Worm (Caenorhabditis elegans): ENCODE data around the gene srx-20.

- TF ChIP-seq xnd-1 (tag; optimal IDR thresholded peaks at IDR 0.05) (no peak), snpc-3.4 (tag; optimal IDR thresholded peaks at IDR 0.05) (no peak), rec-8 (tag; optimal IDR thresholded peaks at IDR 0.05) (no peak), F57A8.1 (GFP tag; optimal IDR thresholded peaks at IDR 0.05) (no peak), dpff-1 (tag; optimal IDR thresholded peaks at IDR 0.05) (no peak), attf-3 (GFP tag; conservative IDR thresholded peaks at IDR 0.05) (no peak), tbp1 (GFP tag; optimal IDR thresholded peaks at IDR 0.05) (no peak), Y67H2A.10 (GFP tag; conservative IDR thresholded peaks at IDR 0.05) (no peak), nhr-80 (tag; optimal IDR thresholded peaks at IDR 0.05) (no peak), sea-2 (GFP tag; IDR thresholded peaks at IDR 0.05) (no peak), Y95B8A.8 (GFP tag; IDR thresholded peaks at IDR 0.05) (no peak), akir-1 (GFP tag; optimal IDR thresholded peaks at IDR 0.05) (no peak), lin-40 (tag; optimal IDR thresholded peaks at IDR 0.05) (no peak), C06A6.2 (GFP tag; conservative IDR thresholded peaks at IDR 0.05) (no peak)
Measured at ce11 chrIV:6832194-6832593, 35.7 kb upstream of the srx-20 start.
